Worm (Caenorhabditis elegans) whole organism, L4 larva: Measurements from ENCODE around the gene B0507.7.

Experiments
- ceh-28 ChIP-seq: fragments of 150-350 bp; optimal IDR thresholded peaks from 2 replicates; lab custom pipeline; 2014; ENCODE audit warnings: missing biosample characterization, missing genetic modification reagents, missing genetic modification characterization
- fkh-10 ChIP-seq: fragments of 150-350 bp; optimal IDR thresholded peaks from 2 replicates; lab custom pipeline; 2014; ENCODE audit warnings: missing biosample characterization, missing genetic modification reagents, missing genetic modification characterization
- hif-1 ChIP-seq, 2 experiments: sonication (generic microtip); optimal IDR thresholded peaks; 2 replicates each; lab custom pipeline; 2016 to 2017; ENCODE audit warnings: missing compliant biosample characterization in 2 of 2, missing genetic modification characterization in 2 of 2, missing genetic modification reagents in 2 of 2, missing genotype in 2 of 2, mild to moderate bottlenecking in 1 of 2
- lin-13 ChIP-seq: fragments of 150-350 bp; optimal IDR thresholded peaks from 2 replicates; lab custom pipeline; 2014; ENCODE audit warnings: missing biosample characterization, missing genetic modification reagents, missing genetic modification characterization
- mdl-1 ChIP-seq, 2 experiments: fragments of 150-350 bp in 1 of 2; sonication (generic microtip) in 1 of 2; optimal IDR thresholded peaks; 2 replicates each; lab custom pipeline; 2014 to 2017; ENCODE audit warnings: missing biosample characterization in 2 of 2, missing genetic modification characterization in 2 of 2
- mep-1 ChIP-seq: fragments of 150-350 bp; sonication (generic microtip); optimal IDR thresholded peaks from 3 replicates; lab custom pipeline; 2014; ENCODE audit warnings: missing biosample characterization, missing genetic modification characterization
- mxl-2 ChIP-seq: fragments of 200-800 bp; sonication (Bioruptor generic); conservative IDR thresholded peaks from 2 replicates; pipeline ENCODE4 v1.3.6; 2022; ENCODE audit warnings: missing genetic modification reagents, missing genetic modification characterization, missing compliant biosample characterization
- nhr-77 ChIP-seq: fragments of 150-350 bp; optimal IDR thresholded peaks from 2 replicates; lab custom pipeline; 2014; ENCODE audit warnings: missing biosample characterization, missing genetic modification characterization
- snpc-4 ChIP-seq: fragments of 150-350 bp; optimal IDR thresholded peaks from 2 replicates; lab custom pipeline; 2014; ENCODE audit warnings: missing biosample characterization, missing genetic modification characterization
- tag-97 ChIP-seq: fragments of 200-800 bp; sonication (Bioruptor generic); IDR thresholded peaks from 2 replicates; pipeline ENCODE4 v1.3.6; 2022; ENCODE audit warnings: missing genetic modification characterization, missing compliant biosample characterization
- zag-1 ChIP-seq: fragments of 150-350 bp; optimal IDR thresholded peaks from 2 replicates; lab custom pipeline; 2014; ENCODE audit warnings: missing biosample characterization, missing genetic modification characterization

DNA sequence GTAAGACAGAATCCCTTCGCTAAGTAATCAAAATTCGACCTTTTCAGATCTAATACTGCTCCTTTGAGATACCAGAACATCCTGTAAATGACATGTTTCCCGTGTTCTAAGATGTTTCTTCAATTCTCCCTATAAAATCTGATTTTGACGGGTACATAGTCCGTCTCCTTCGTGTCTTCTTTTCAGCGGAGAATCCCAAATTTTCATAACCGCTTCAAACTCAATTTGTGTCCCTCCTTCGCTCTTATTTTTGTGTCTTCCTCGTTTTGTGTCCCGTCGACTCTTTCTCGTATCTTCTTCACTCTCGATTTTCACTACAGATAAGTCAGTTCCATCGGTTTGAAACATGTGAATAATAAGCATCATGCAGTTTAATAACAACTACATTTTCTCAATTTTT is 42.3 kb downstream of the B0507.7 start, which contains the start of gene glr-5:
- no peak for TF ChIP-seq snpc-4
- TF ChIP-seq fkh-10 (GFP tag; lab: Kevin White, UChicago), result peak; percentile 67
- TF ChIP-seq mdl-1 (tag; optimal IDR thresholded peaks at IDR 0.05; lab: Kevin White, UChicago), result no peak
- TF ChIP-seq mep-1 (tag; lab: Kevin White, UChicago), result no peak
- TF ChIP-seq zag-1, result no peak
- TF ChIP-seq mxl-2, result no peak
- no peak for TF ChIP-seq nhr-77 (tag; lab: Kevin White, UChicago)
- no peak for TF ChIP-seq hif-1 (tag; optimal IDR thresholded peaks at IDR 0.05; lab: Kevin White, UChicago)
- no peak for TF ChIP-seq ceh-28 (tag; lab: Kevin White, UChicago)
- no peak for TF ChIP-seq lin-13 (GFP tag; lab: Kevin White, UChicago)
- no peak for TF ChIP-seq tag-97 (GFP tag; lab: Robert Waterston, UW)
